Fruit fly (Drosophila melanogaster) whole organism, pupa: ENCODE measurements around the gene JhI-21.

Experiments used
- CG10348 ChIP-seq: fragments of 200-800 bp; sonication (Bioruptor generic); IDR thresholded peaks from 2 replicates; pipeline ENCODE4 v1.3.6; 2022; ENCODE audit warnings: missing biosample characterization, missing genetic modification characterization
- CG14655 ChIP-seq: fragments of 200-800 bp; sonication (Bioruptor generic); optimal IDR thresholded peaks from 3 replicates; lab custom pipeline; 2017; ENCODE audit warnings: mild to moderate bottlenecking, missing biosample characterization, missing genetic modification reagents, missing genetic modification characterization
- CG15710 ChIP-seq: fragments of 200-800 bp; sonication (Bioruptor generic); optimal IDR thresholded peaks from 2 replicates; lab custom pipeline; 2018; ENCODE audit warnings: missing biosample characterization, mild to moderate bottlenecking, missing genetic modification characterization, moderate library complexity
- CG34367 ChIP-seq: fragments of 200-800 bp; sonication (Bioruptor generic); optimal IDR thresholded peaks from 2 replicates; lab custom pipeline; 2018; ENCODE audit warnings: missing biosample characterization, mild to moderate bottlenecking, missing genetic modification characterization
- CG9948 ChIP-seq: fragments of 200-800 bp; sonication (Bioruptor generic); optimal IDR thresholded peaks from 2 replicates; lab custom pipeline; 2018; ENCODE audit warnings: missing biosample characterization, mild to moderate bottlenecking, missing genetic modification characterization, moderate library complexity
- D1 ChIP-seq: fragments of 200-800 bp; sonication (Bioruptor generic); optimal IDR thresholded peaks from 2 replicates; lab custom pipeline; 2018; ENCODE audit warnings: missing biosample characterization, mild to moderate bottlenecking, missing genetic modification characterization, moderate library complexity
- EcR ChIP-seq: fragments of 200-800 bp; sonication (Bioruptor generic); optimal IDR thresholded peaks from 3 replicates; lab custom pipeline; 2019; ENCODE audit warnings: missing biosample characterization, missing genetic modification characterization, mild to moderate bottlenecking, moderate library complexity, missing genetic modification reagents
- Snoo ChIP-seq: fragments of 200-800 bp; sonication (Bioruptor generic); optimal IDR thresholded peaks from 3 replicates; lab custom pipeline; 2017; ENCODE audit warnings: missing biosample characterization, mild to moderate bottlenecking, missing genetic modification characterization, inconsistent platforms
- fd96Ca ChIP-seq: fragments of 200-800 bp; sonication (Bioruptor generic); IDR thresholded peaks from 3 replicates; pipeline ENCODE4 v1.3.6; 2022; ENCODE audit warnings: missing biosample characterization, missing genetic modification characterization
- gl ChIP-seq: fragments of 200-800 bp; sonication (Bioruptor generic); optimal IDR thresholded peaks from 2 replicates; lab custom pipeline; 2018; ENCODE audit warnings: missing biosample characterization, mild to moderate bottlenecking, missing genetic modification characterization
- rn ChIP-seq: fragments of 200-800 bp; sonication (Bioruptor generic); IDR thresholded peaks from 2 replicates; pipeline ENCODE4 v1.3.6; 2022; ENCODE audit warnings: missing biosample characterization, missing genetic modification characterization

dm6 chr2L:12046856-12047230 lies 9.0 kb downstream of the JhI-21 start:
- TF ChIP-seq EcR (no peak), CG9948 (tag; lab: Kevin White, UChicago) (no peak), CG15710 (no peak), Snoo (tag; lab: Kevin White, UChicago) (no peak), fd96Ca (GFP tag; lab: Robert Waterston, UW) (no peak), CG10348 (no peak), CG34367 (no peak), rn (GFP tag; lab: Robert Waterston, UW) (no peak), D1 (tag; lab: Kevin White, UChicago) (no peak), CG14655 (no peak), gl (no peak)
